Worm (Caenorhabditis elegans) whole organism, late embryonic: ENCODE measurements around the gene dep-1.

Experiments
- C38D4.7 ChIP-seq: fragments of 200-800 bp; sonication (Bioruptor generic); optimal IDR thresholded peaks from 2 replicates; lab custom pipeline; 2018; ENCODE audit warnings: mild to moderate bottlenecking, missing genetic modification characterization, moderate library complexity, missing compliant biosample characterization
- K02D7.2 ChIP-seq: sonication (generic microtip); optimal IDR thresholded peaks from 2 replicates; lab custom pipeline; 2017; ENCODE audit warnings: mild to moderate bottlenecking, missing genetic modification characterization, missing compliant biosample characterization
- T23F11.4 ChIP-seq: fragments of 200-800 bp; sonication (Bioruptor generic); optimal IDR thresholded peaks from 2 replicates; lab custom pipeline; 2018; ENCODE audit warnings: mild to moderate bottlenecking, missing genetic modification characterization, missing compliant biosample characterization
- Y22D7AL.16 ChIP-seq: sonication (generic microtip); optimal IDR thresholded peaks from 2 replicates; lab custom pipeline; 2016; ENCODE audit warnings: missing genetic modification characterization, missing compliant biosample characterization
- ceh-14 ChIP-seq: sonication (generic microtip); optimal IDR thresholded peaks from 2 replicates; lab custom pipeline; 2016; ENCODE audit warnings: missing genotype, missing genetic modification characterization, missing compliant biosample characterization
- ceh-18 ChIP-seq: sonication (generic microtip); optimal IDR thresholded peaks from 2 replicates; lab custom pipeline; 2016; ENCODE audit warnings: missing genetic modification characterization, missing compliant biosample characterization
- ceh-2 ChIP-seq: sonication (generic microtip); optimal IDR thresholded peaks from 2 replicates; lab custom pipeline; 2016; ENCODE audit warnings: missing genotype, missing genetic modification characterization, missing compliant biosample characterization
- ceh-34 ChIP-seq: sonication (generic microtip); optimal IDR thresholded peaks from 2 replicates; lab custom pipeline; 2016; ENCODE audit warnings: mild to moderate bottlenecking, missing genetic modification characterization, missing compliant biosample characterization
- ceh-45 ChIP-seq: fragments of 200-800 bp; sonication (Bioruptor generic); IDR thresholded peaks from 2 replicates; pipeline ENCODE4 v1.3.6; 2022; ENCODE audit warnings: missing genetic modification reagents, missing genetic modification characterization, missing compliant biosample characterization
- ceh-48 ChIP-seq: sonication (generic microtip); optimal IDR thresholded peaks from 2 replicates; lab custom pipeline; 2016; ENCODE audit warnings: missing genetic modification characterization, inconsistent platforms, missing compliant biosample characterization
- ceh-6 ChIP-seq: fragments of 200-800 bp; sonication (Bioruptor generic); optimal IDR thresholded peaks from 2 replicates; lab custom pipeline; 2018; ENCODE audit warnings: mild to moderate bottlenecking, missing genetic modification characterization, missing compliant biosample characterization
- ceh-9 ChIP-seq: sonication (generic microtip); optimal IDR thresholded peaks from 2 replicates; lab custom pipeline; 2016; ENCODE audit warnings: mild to moderate bottlenecking, missing genetic modification characterization, inconsistent platforms, missing compliant biosample characterization
- che-1 ChIP-seq: sonication (generic microtip); optimal IDR thresholded peaks from 2 replicates; lab custom pipeline; 2016; ENCODE audit warnings: mild to moderate bottlenecking, missing genetic modification characterization, missing compliant biosample characterization
- elt-4 ChIP-seq: sonication (generic microtip); optimal IDR thresholded peaks from 2 replicates; lab custom pipeline; 2016; ENCODE audit warnings: missing genetic modification characterization, missing compliant biosample characterization
- ets-4 ChIP-seq: sonication (generic microtip); optimal IDR thresholded peaks from 2 replicates; lab custom pipeline; 2016; ENCODE audit warnings: missing genetic modification characterization, missing compliant biosample characterization
- eyg-1 ChIP-seq: sonication (generic microtip); optimal IDR thresholded peaks from 2 replicates; lab custom pipeline; 2016; ENCODE audit warnings: missing genotype, missing genetic modification characterization, missing compliant biosample characterization
- fax-1 ChIP-seq: sonication (generic microtip); optimal IDR thresholded peaks from 2 replicates; lab custom pipeline; 2016; ENCODE audit warnings: missing genotype, missing genetic modification characterization, missing compliant biosample characterization
- hlh-15 ChIP-seq: sonication (generic microtip); optimal IDR thresholded peaks from 2 replicates; lab custom pipeline; 2016; ENCODE audit warnings: missing genetic modification characterization, missing compliant biosample characterization
- hlh-30 ChIP-seq: sonication (generic microtip); optimal IDR thresholded peaks from 2 replicates; lab custom pipeline; 2017; ENCODE audit warnings: antibody characterized with exemption, missing genetic modification characterization, missing compliant biosample characterization; ENCODE audit not compliant: insufficient read depth
- hlh-6 ChIP-seq: sonication (generic microtip); optimal IDR thresholded peaks from 2 replicates; lab custom pipeline; 2016; ENCODE audit warnings: missing genotype, missing genetic modification characterization, missing compliant biosample characterization
- lin-11 ChIP-seq: fragments of 200-800 bp; sonication (Bioruptor generic); optimal IDR thresholded peaks from 2 replicates; lab custom pipeline; 2018; ENCODE audit warnings: mild to moderate bottlenecking, missing genetic modification characterization, missing compliant biosample characterization
- madf-2 ChIP-seq: sonication (generic microtip); optimal IDR thresholded peaks from 2 replicates; lab custom pipeline; 2017; ENCODE audit warnings: missing genetic modification characterization, missing compliant biosample characterization
- nfya-1 ChIP-seq: sonication (generic microtip); optimal IDR thresholded peaks from 2 replicates; lab custom pipeline; 2017; ENCODE audit warnings: missing genetic modification characterization, mild to moderate bottlenecking, missing compliant biosample characterization, antibody characterized with exemption, moderate library complexity
- nhr-232 ChIP-seq: sonication (generic microtip); optimal IDR thresholded peaks from 2 replicates; lab custom pipeline; 2016; ENCODE audit warnings: missing genetic modification characterization, missing compliant biosample characterization
- odd-2 ChIP-seq: sonication (generic microtip); optimal IDR thresholded peaks from 2 replicates; lab custom pipeline; 2017; ENCODE audit warnings: antibody characterized with exemption, mild to moderate bottlenecking, missing genetic modification characterization, missing compliant biosample characterization
- pag-3 ChIP-seq: sonication (generic microtip); optimal IDR thresholded peaks from 2 replicates; lab custom pipeline; 2016; ENCODE audit warnings: missing compliant biosample characterization, missing genetic modification characterization, borderline replicate concordance
- pha-2 ChIP-seq: sonication (generic microtip); optimal IDR thresholded peaks from 2 replicates; lab custom pipeline; 2017; ENCODE audit warnings: mild to moderate bottlenecking, missing genetic modification characterization, missing compliant biosample characterization
- pha-4 ChIP-seq: fragments of 150-350 bp; optimal IDR thresholded peaks from 2 replicates; lab custom pipeline; 2018; ENCODE audit warnings: missing biosample characterization, missing genetic modification reagents, missing genetic modification characterization
- pqm-1 ChIP-seq: sonication (generic microtip); optimal IDR thresholded peaks from 2 replicates; lab custom pipeline; 2016; ENCODE audit warnings: missing genetic modification characterization, missing compliant biosample characterization
- ref-2 ChIP-seq: sonication (generic microtip); optimal IDR thresholded peaks from 2 replicates; lab custom pipeline; 2016; ENCODE audit warnings: missing genetic modification characterization, missing compliant biosample characterization
- sox-2 ChIP-seq: fragments of 200-800 bp; sonication (Bioruptor generic); IDR thresholded peaks from 2 replicates; pipeline ENCODE4 v1.3.6; 2022; ENCODE audit warnings: missing genetic modification reagents, missing genetic modification characterization, missing compliant biosample characterization
- sox-4 ChIP-seq: sonication (generic microtip); optimal IDR thresholded peaks from 2 replicates; lab custom pipeline; 2017; ENCODE audit warnings: mild to moderate bottlenecking, missing genetic modification characterization, inconsistent platforms, missing compliant biosample characterization
- tbx-2 ChIP-seq: sonication (generic microtip); optimal IDR thresholded peaks from 2 replicates; lab custom pipeline; 2016; ENCODE audit warnings: missing genetic modification characterization, missing compliant biosample characterization
- tbx-7 ChIP-seq: sonication (generic microtip); optimal IDR thresholded peaks from 2 replicates; lab custom pipeline; 2016; ENCODE audit warnings: missing genotype, missing genetic modification characterization, missing compliant biosample characterization
- unc-55 ChIP-seq: sonication (generic microtip); optimal IDR thresholded peaks from 2 replicates; lab custom pipeline; 2017; ENCODE audit warnings: missing biosample characterization, missing genetic modification reagents, missing genetic modification characterization
- zip-5 ChIP-seq: sonication (generic microtip); optimal IDR thresholded peaks from 2 replicates; lab custom pipeline; 2016; ENCODE audit warnings: missing genetic modification characterization, missing compliant biosample characterization

The dep-1 gene

DNA sequence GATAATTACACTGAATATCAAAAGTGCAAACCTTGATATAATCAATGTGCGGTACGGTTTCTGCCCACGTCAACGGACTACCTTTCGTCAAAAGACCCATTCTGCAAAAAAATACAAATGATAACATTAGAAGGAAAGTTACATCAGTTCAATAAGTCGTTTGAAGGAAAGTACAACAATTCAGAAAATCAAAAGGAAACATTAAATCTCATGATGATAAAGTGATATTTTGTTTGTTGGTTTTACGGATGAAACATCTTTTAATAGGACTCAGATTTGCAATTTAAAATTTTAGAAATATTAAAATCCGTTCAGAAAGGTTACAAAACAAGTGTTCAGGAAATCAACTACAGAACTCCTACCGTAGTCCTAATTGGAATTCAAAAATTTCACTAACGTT is 18.6 kb upstream of the dep-1 start, which contains the start of gene gcs-1:
TSS of gene gcs-1 (minus strand) at position 101 of the 400 bp plus-strand sequence.
- no peak for TF ChIP-seq hlh-6
- TF ChIP-seq tbx-7 (tag; lab: Kevin White, UChicago) = no peak
- TF ChIP-seq ceh-18 (tag; lab: Kevin White, UChicago) = no peak
- TF ChIP-seq zip-5 (tag; lab: Kevin White, UChicago) = no peak
- no peak for TF ChIP-seq ceh-2 (tag; lab: Kevin White, UChicago)
- TF ChIP-seq pag-3 (tag; lab: Kevin White, UChicago) = no peak
- no peak for TF ChIP-seq tbx-2 (tag; lab: Kevin White, UChicago)
- no peak for TF ChIP-seq hlh-30
- TF ChIP-seq nhr-232 (tag; lab: Kevin White, UChicago) = no peak
- TF ChIP-seq nfya-1 (tag; lab: Kevin White, UChicago) = no peak
- no peak for TF ChIP-seq C38D4.7 (GFP tag; lab: Kevin White, UChicago)
- no peak for TF ChIP-seq ceh-34 (tag; lab: Kevin White, UChicago)

DNA sequence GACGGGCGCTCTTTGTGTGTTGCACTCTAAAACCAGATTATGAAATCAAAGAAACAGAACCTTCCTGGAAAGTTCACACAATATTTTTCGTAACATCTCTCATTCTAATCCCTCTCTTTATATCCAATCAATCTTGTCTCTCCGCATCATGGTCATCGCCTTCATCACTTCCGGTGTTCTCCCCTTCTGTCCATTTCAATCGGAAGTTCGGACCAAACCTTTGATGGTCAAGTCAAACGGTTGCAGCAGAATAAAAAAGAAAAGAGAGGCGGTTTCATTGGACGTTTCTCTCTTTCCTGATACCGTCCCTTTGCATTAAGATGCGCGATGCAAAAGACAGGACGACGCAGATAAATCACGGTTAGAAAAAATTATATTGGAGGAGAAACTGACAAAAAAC is 13.4 kb upstream of the dep-1 start:
- no peak for TF ChIP-seq ceh-6 (GFP tag; lab: Kevin White, UChicago)

DNA sequence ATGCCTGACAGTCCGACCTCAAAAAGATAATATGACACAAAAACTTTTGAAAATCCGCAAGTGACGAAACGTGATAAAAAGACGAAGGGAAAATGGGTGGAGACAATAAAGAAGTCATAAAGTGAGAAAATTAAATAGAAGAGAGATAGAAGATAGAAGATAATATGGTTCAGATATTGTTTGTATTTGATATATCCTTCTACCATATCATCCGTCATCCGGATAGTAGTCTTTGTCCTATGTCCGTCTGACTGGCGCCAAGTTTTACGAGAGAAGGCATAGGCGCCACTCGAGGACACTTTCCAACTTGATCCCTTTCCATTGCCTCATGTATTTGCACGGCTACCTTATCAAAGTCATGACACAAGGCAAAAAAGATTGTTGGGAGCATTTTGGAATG is 12.3 kb upstream of the dep-1 start:
- no peak for TF ChIP-seq elt-4 (tag; lab: Kevin White, UChicago)
- no peak for TF ChIP-seq T23F11.4 (GFP tag; lab: Kevin White, UChicago)
- TF ChIP-seq pqm-1 (tag; lab: Kevin White, UChicago) = no peak
- TF ChIP-seq ceh-45 (GFP tag; lab: Robert Waterston, UW) = no peak
- no peak for TF ChIP-seq ceh-48 (tag; lab: Kevin White, UChicago)
- TF ChIP-seq hlh-15 = no peak
- TF ChIP-seq ceh-9 (tag; lab: Kevin White, UChicago) = no peak
- TF ChIP-seq nhr-232 (tag; lab: Kevin White, UChicago) = no peak
- no peak for TF ChIP-seq ceh-6 (GFP tag; lab: Kevin White, UChicago)
- no peak for TF ChIP-seq hlh-6
- no peak for TF ChIP-seq tbx-7 (tag; lab: Kevin White, UChicago)
- TF ChIP-seq C38D4.7 (GFP tag; lab: Kevin White, UChicago) = no peak
- TF ChIP-seq fax-1 (tag; lab: Kevin White, UChicago) = no peak
- no peak for TF ChIP-seq pha-4 (tag; lab: Kevin White, UChicago)

DNA sequence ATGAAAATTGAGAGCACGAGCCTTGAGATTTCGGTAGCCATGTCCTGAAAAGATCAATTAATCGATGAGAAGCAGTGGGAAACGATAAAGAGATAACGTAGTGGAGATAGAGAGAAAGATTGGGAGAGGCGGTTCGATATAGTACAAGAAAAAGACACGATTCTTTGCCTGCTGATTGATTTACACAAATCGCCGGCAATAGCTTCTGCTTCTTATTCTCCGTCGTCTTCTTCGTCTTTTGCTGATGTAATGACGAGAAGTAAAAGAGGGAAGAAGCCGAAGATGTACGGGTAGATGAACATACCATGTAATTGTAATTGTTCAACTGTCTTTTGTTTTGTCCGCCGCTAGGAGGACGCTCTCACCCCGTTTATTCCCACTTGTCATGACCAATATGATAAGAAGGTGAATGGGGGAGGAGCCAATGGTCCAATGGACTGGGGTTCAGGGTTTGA is 9.6 kb upstream of the dep-1 start, which contains the start of gene F37B12.1:
TSS of gene F37B12.1 (minus strand) at position 51 of the 455 bp plus-strand sequence.
- TF ChIP-seq sox-4 (no peak), ref-2 (tag; lab: Kevin White, UChicago) (no peak), Y22D7AL.16 (tag; lab: Kevin White, UChicago) (no peak), T23F11.4 (GFP tag; lab: Kevin White, UChicago) (no peak), pha-2 (tag; lab: Kevin White, UChicago) (no peak), zip-5 (tag; lab: Kevin White, UChicago) (no peak), eyg-1 (tag; lab: Kevin White, UChicago) (no peak), hlh-30 (no peak), odd-2 (tag; lab: Kevin White, UChicago) (no peak), lin-11 (tag; lab: Kevin White, UChicago) (no peak), K02D7.2 (tag; lab: Kevin White, UChicago) (no peak), pag-3 (tag; lab: Kevin White, UChicago) (no peak), che-1 (tag; lab: Kevin White, UChicago) (no peak), madf-2 (tag; lab: Kevin White, UChicago) (no peak), unc-55 (GFP tag; lab: Kevin White, UChicago) (no peak), elt-4 (tag; lab: Kevin White, UChicago) (no peak), sox-2 (GFP tag; lab: Robert Waterston, UW) (no peak), ets-4 (tag; lab: Kevin White, UChicago) (no peak), ceh-14 (tag; lab: Kevin White, UChicago) (no peak)
